Fruit fly (Drosophila melanogaster) whole organism, pupa: Measurements from ENCODE around the gene CG33630.

Experiments used
- CG10348 ChIP-seq: fragments of 200-800 bp; sonication (Bioruptor generic); IDR thresholded peaks from 2 replicates; pipeline ENCODE4 v1.3.6; 2022; ENCODE audit warnings: missing biosample characterization, missing genetic modification characterization
- CG12605 ChIP-seq: fragments of 200-800 bp; sonication (Bioruptor generic); IDR thresholded peaks from 2 replicates; pipeline ENCODE4 v1.3.6; 2022; ENCODE audit warnings: missing biosample characterization, missing genetic modification characterization
- CG13204 ChIP-seq: fragments of 200-800 bp; sonication (Bioruptor generic); optimal IDR thresholded peaks from 2 replicates; lab custom pipeline; 2018; ENCODE audit warnings: missing biosample characterization, mild to moderate bottlenecking, missing genetic modification characterization, moderate library complexity
- CG14655 ChIP-seq: fragments of 200-800 bp; sonication (Bioruptor generic); optimal IDR thresholded peaks from 3 replicates; lab custom pipeline; 2017; ENCODE audit warnings: mild to moderate bottlenecking, missing biosample characterization, missing genetic modification reagents, missing genetic modification characterization
- CG15710 ChIP-seq: fragments of 200-800 bp; sonication (Bioruptor generic); optimal IDR thresholded peaks from 2 replicates; lab custom pipeline; 2018; ENCODE audit warnings: missing biosample characterization, mild to moderate bottlenecking, missing genetic modification characterization, moderate library complexity
- CG17806 ChIP-seq: fragments of 200-800 bp; sonication (Bioruptor generic); optimal IDR thresholded peaks from 2 replicates; lab custom pipeline; 2018; ENCODE audit warnings: missing biosample characterization, mild to moderate bottlenecking, missing genetic modification characterization, moderate library complexity
- CG32121 ChIP-seq: fragments of 200-800 bp; sonication (Bioruptor generic); IDR thresholded peaks from 2 replicates; pipeline ENCODE4 v1.3.6; 2022; ENCODE audit warnings: missing biosample characterization, missing genetic modification characterization
- CG34367 ChIP-seq: fragments of 200-800 bp; sonication (Bioruptor generic); optimal IDR thresholded peaks from 2 replicates; lab custom pipeline; 2018; ENCODE audit warnings: missing biosample characterization, mild to moderate bottlenecking, missing genetic modification characterization
- CG4496 ChIP-seq: fragments of 200-800 bp; sonication (Bioruptor generic); IDR thresholded peaks from 3 replicates; pipeline ENCODE4 v1.3.6; 2022; ENCODE audit warnings: missing biosample characterization, missing genetic modification characterization
- CG8159 ChIP-seq: fragments of 200-800 bp; sonication (Bioruptor generic); optimal IDR thresholded peaks from 3 replicates; lab custom pipeline; 2018; ENCODE audit warnings: missing biosample characterization, mild to moderate bottlenecking, missing genetic modification characterization, moderate library complexity
- CG8301 ChIP-seq: fragments of 200-800 bp; sonication (Bioruptor generic); optimal IDR thresholded peaks from 2 replicates; lab custom pipeline; 2018; ENCODE audit warnings: missing biosample characterization, mild to moderate bottlenecking, missing genetic modification characterization
- CG9948 ChIP-seq: fragments of 200-800 bp; sonication (Bioruptor generic); optimal IDR thresholded peaks from 2 replicates; lab custom pipeline; 2018; ENCODE audit warnings: missing biosample characterization, mild to moderate bottlenecking, missing genetic modification characterization, moderate library complexity
- D1 ChIP-seq: fragments of 200-800 bp; sonication (Bioruptor generic); optimal IDR thresholded peaks from 2 replicates; lab custom pipeline; 2018; ENCODE audit warnings: missing biosample characterization, mild to moderate bottlenecking, missing genetic modification characterization, moderate library complexity
- EcR ChIP-seq: fragments of 200-800 bp; sonication (Bioruptor generic); optimal IDR thresholded peaks from 3 replicates; lab custom pipeline; 2019; ENCODE audit warnings: missing biosample characterization, missing genetic modification characterization, mild to moderate bottlenecking, moderate library complexity, missing genetic modification reagents
- Ets98B ChIP-seq: fragments of 200-800 bp; sonication (Bioruptor generic); IDR thresholded peaks from 2 replicates; pipeline ENCODE4 v1.3.6; 2022; ENCODE audit warnings: missing biosample characterization, missing genetic modification characterization
- Pif1A ChIP-seq: fragments of 200-800 bp; sonication (Bioruptor generic); optimal IDR thresholded peaks from 3 replicates; lab custom pipeline; 2016; ENCODE audit warnings: missing biosample characterization, missing genetic modification characterization
- Pif1B ChIP-seq: fragments of 200-800 bp; sonication (Bioruptor generic); optimal IDR thresholded peaks from 3 replicates; lab custom pipeline; 2016; ENCODE audit warnings: missing biosample characterization, missing genetic modification characterization
- Snoo ChIP-seq: fragments of 200-800 bp; sonication (Bioruptor generic); optimal IDR thresholded peaks from 3 replicates; lab custom pipeline; 2017; ENCODE audit warnings: missing biosample characterization, mild to moderate bottlenecking, missing genetic modification characterization, inconsistent platforms
- fd96Ca ChIP-seq: fragments of 200-800 bp; sonication (Bioruptor generic); IDR thresholded peaks from 3 replicates; pipeline ENCODE4 v1.3.6; 2022; ENCODE audit warnings: missing biosample characterization, missing genetic modification characterization
- gl ChIP-seq: fragments of 200-800 bp; sonication (Bioruptor generic); optimal IDR thresholded peaks from 2 replicates; lab custom pipeline; 2018; ENCODE audit warnings: missing biosample characterization, mild to moderate bottlenecking, missing genetic modification characterization
- rn ChIP-seq: fragments of 200-800 bp; sonication (Bioruptor generic); IDR thresholded peaks from 2 replicates; pipeline ENCODE4 v1.3.6; 2022; ENCODE audit warnings: missing biosample characterization, missing genetic modification characterization

The CG33630 gene

DNA sequence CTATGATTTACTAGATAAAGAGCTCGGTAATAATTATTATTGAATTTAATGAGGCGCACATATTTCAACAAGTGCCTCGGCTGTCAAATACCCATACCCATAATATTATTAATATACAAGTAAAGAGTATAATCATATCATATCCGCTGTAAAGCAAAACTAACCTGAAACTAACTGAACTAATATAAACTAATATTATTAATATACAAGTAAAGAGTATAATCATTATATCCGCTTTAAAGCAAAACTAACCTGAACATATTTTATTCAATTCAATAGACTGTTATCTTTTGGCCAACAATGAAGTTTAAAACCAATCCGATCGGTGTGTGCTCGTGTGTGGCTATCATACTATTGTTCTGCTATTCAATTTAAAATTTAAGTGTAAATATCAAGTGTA is 4.0 kb downstream of the CG33630 start, which contains the start of gene CG33783:
CG33783 (plus strand) TSS at position 301 of the 400 bp plus-strand sequence.
- TF ChIP-seq CG9948 (tag; lab: Kevin White, UChicago) (no peak), CG17806 (no peak), CG10348 (GFP tag; lab: Robert Waterston, UW) (no peak), CG15710 (no peak), CG12605 (GFP tag; lab: Robert Waterston, UW) (no peak), Ets98B (no peak), EcR (GFP tag; lab: Kevin White, UChicago) (no peak), CG8159 (tag; lab: Kevin White, UChicago) (no peak), gl (tag; lab: Kevin White, UChicago) (no peak), fd96Ca (GFP tag; lab: Robert Waterston, UW) (no peak), CG34367 (no peak), Pif1B (GFP tag; lab: Kevin White, UChicago) (no peak)

dm6 chr3R:10067605-10068004 is 5.2 kb downstream of the CG33630 start, which contains the start of gene CG33784:
Gene CG33784 (plus strand): TSS chr3R:10067905.
- TF ChIP-seq CG15710 = no peak
- TF ChIP-seq, all 21 proteins: peak for 0

- TF ChIP-seq CG10348 (GFP tag; lab: Robert Waterston, UW) (no peak), Pif1B (GFP tag; lab: Kevin White, UChicago) (no peak), gl (tag; lab: Kevin White, UChicago) (no peak), D1 (tag; lab: Kevin White, UChicago) (no peak), Pif1A (GFP tag; lab: Kevin White, UChicago) (no peak), CG8159 (tag; lab: Kevin White, UChicago) (no peak), CG32121 (GFP tag; lab: Robert Waterston, UW) (no peak), CG14655 (no peak), Snoo (tag; lab: Kevin White, UChicago) (no peak)
- TF ChIP-seq, all 21 proteins: peak for 0
Measured at dm6 chr3R:10068780-10069179, 6.4 kb downstream of the CG33630 start.

DNA sequence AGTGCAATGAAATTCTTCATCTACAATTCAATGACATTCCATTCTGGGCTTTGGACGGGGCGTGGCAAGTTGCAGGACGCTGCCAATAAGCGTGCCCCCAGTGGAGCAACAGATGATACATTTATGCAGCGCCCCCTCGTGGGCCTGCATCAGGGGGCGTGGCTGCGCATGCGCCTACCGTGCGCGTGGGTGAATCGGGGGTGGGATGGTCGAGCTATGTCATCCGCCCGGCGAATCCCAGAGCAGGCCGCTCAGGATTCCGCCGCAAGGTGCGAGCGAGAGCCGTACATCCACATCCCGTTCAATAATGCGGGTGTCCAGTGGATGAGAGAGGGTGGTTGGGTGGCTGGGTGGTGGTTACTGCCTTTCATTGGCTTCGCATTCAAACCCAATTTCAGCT is 7.8 kb downstream of the CG33630 start:
- TF ChIP-seq Ets98B (no peak), CG15710 (no peak), CG8159 (tag; lab: Kevin White, UChicago) (no peak), CG34367 (no peak), CG13204 (GFP tag; lab: Kevin White, UChicago) (no peak), CG32121 (GFP tag; lab: Robert Waterston, UW) (no peak), gl (tag; lab: Kevin White, UChicago) (no peak), CG9948 (tag; lab: Kevin White, UChicago) (no peak), D1 (tag; lab: Kevin White, UChicago) (no peak), CG8301 (tag; lab: Kevin White, UChicago) (no peak), CG17806 (no peak), fd96Ca (GFP tag; lab: Robert Waterston, UW) (no peak), CG12605 (GFP tag; lab: Robert Waterston, UW) (no peak), Pif1A (GFP tag; lab: Kevin White, UChicago) (no peak), Snoo (tag; lab: Kevin White, UChicago) (no peak), CG4496 (no peak), CG10348 (GFP tag; lab: Robert Waterston, UW) (no peak), EcR (GFP tag; lab: Kevin White, UChicago) (no peak)

DNA sequence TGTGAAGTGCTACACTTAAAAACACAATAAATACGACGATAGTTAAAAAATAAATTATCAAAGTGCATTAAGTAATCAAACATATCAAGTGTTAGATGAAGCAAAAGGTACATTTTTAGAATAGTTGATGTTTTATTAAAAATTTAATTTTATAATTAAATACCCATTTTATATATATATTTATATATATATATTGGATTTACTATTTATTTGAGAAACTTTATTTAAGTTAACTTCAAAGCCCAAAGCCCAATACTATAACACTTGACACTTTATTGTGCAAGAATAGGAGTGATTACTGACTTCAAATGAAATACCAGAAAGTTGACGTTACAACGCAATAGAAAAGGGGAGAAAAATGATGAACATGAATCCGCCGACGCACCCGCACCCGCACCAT is 8.4 kb downstream of the CG33630 start, which contains the start of gene nerfin-2:
nerfin-2 (plus strand) TSS at position 301 of the 400 bp plus-strand sequence.
- TF ChIP-seq Pif1A (GFP tag; lab: Kevin White, UChicago) (no peak), CG10348 (GFP tag; lab: Robert Waterston, UW) (no peak), Snoo (tag; lab: Kevin White, UChicago) (no peak), EcR (GFP tag; lab: Kevin White, UChicago) (no peak), Ets98B (no peak), CG34367 (no peak), CG14655 (no peak), CG12605 (GFP tag; lab: Robert Waterston, UW) (no peak)

- TF ChIP-seq fd96Ca (GFP tag; lab: Robert Waterston, UW) (no peak), CG17806 (no peak), gl (tag; lab: Kevin White, UChicago) (no peak), CG14655 (no peak), CG4496 (no peak), CG34367 (no peak), CG15710 (no peak), Ets98B (no peak), CG13204 (GFP tag; lab: Kevin White, UChicago) (no peak), CG9948 (tag; lab: Kevin White, UChicago) (no peak), rn (no peak), D1 (tag; lab: Kevin White, UChicago) (no peak), CG32121 (GFP tag; lab: Robert Waterston, UW) (no peak), Pif1B (GFP tag; lab: Kevin White, UChicago) (no peak), CG10348 (GFP tag; lab: Robert Waterston, UW) (no peak), CG12605 (GFP tag; lab: Robert Waterston, UW) (no peak), EcR (GFP tag; lab: Kevin White, UChicago) (no peak)
Measured at dm6 chr3R:10075323-10075788, 12.9 kb downstream of the CG33630 start, which contains the start of gene Alp13. Gene Alp13 (minus strand): TSS chr3R:10075373.

- TF ChIP-seq D1 (tag; lab: Kevin White, UChicago) = peak; percentile 21
- TF ChIP-seq Ets98B = no peak
Measured at dm6 chr3R:10076665-10077064, 14.2 kb downstream of the CG33630 start.
